Worm (Caenorhabditis elegans): Measurements from ENCODE around the gene srv-10.

ce11 chrV:13408440-13408839 lies 15.3 kb upstream of the srv-10 start:
- TF ChIP-seq him-1 (tag; optimal IDR thresholded peaks at IDR 0.05) (no peak), dao-5 (tag; optimal IDR thresholded peaks at IDR 0.05) (no peak), W03F9.2 (tag; optimal IDR thresholded peaks at IDR 0.05) (no peak)
